Worm (Caenorhabditis elegans): ENCODE results near the gene osta-2.

Gene osta-2

DNA sequence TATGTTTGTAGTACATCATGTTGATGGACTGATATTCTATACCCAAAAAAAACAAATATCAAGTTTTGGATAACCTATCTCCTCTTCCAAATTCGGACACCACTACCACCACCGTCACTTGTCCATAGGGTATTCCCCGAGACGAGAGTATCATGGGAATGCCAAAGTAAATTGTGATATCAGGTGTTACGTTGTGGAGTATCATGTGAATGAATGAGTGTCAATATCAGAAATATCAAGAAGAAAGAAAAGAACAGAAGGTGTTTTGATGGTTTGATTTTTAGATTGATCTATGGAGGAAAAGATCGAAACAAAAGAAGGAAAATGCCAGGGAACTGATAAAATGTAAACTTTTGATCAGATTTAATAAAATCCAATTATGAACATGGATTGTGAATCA, 9.2 kb upstream of the osta-2 start:
- TF ChIP-seq elt-3 (tag; optimal IDR thresholded peaks at IDR 0.05), result peak in 2 of 6 experiments; percentile 51 to 85
- TF ChIP-seq nhr-19 (GFP tag; conservative IDR thresholded peaks at IDR 0.05), result peak; percentile 82
- peak; percentile 56 for TF ChIP-seq nhr-85 (tag)
- peak; percentile 19 for TF ChIP-seq fkh-8 (tag; optimal IDR thresholded peaks at IDR 0.05)
- TF ChIP-seq hlh-17 (GFP tag; optimal IDR thresholded peaks at IDR 0.05; ENCODE audit: borderline replicate concordance), result no peak
- no peak for TF ChIP-seq fos-1 (tag; optimal IDR thresholded peaks at IDR 0.05)
- TF ChIP-seq lin-14 (GFP tag; optimal IDR thresholded peaks at IDR 0.05), result peak; percentile 85
- no peak for TF ChIP-seq F16B12.6 (tag; optimal IDR thresholded peaks at IDR 0.05)
- peak; percentile 57 for TF ChIP-seq rnt-1 (tag; optimal IDR thresholded peaks at IDR 0.05)
- no peak for TF ChIP-seq hpl-2 (GFP tag; optimal IDR thresholded peaks at IDR 0.05)
- TF ChIP-seq dpl-1 (GFP tag; optimal IDR thresholded peaks at IDR 0.05), result peak in 2 of 3 experiments; percentile 23 to 44
- peak; percentile 35 for TF ChIP-seq ztf-4 (tag; optimal IDR thresholded peaks at IDR 0.05)
- TF ChIP-seq nhr-11 (tag; optimal IDR thresholded peaks at IDR 0.05), result peak; percentile 36
- peak; percentile 38 for TF ChIP-seq blmp-1 (tag; optimal IDR thresholded peaks at IDR 0.05)
- TF ChIP-seq vab-15 (tag; optimal IDR thresholded peaks at IDR 0.05), result peak; percentile 46
- peak; percentile 81 for TF ChIP-seq pag-3 (tag; optimal IDR thresholded peaks at IDR 0.05; ENCODE audit: borderline replicate concordance, insufficient read depth)
- TF ChIP-seq C16A3.4 (tag; optimal IDR thresholded peaks at IDR 0.05), result peak; percentile 50
- no peak for TF ChIP-seq sup-37 (GFP tag; optimal IDR thresholded peaks at IDR 0.05)
- peak; percentile 77 for TF ChIP-seq nhr-20 (tag; optimal IDR thresholded peaks at IDR 0.05)
- TF ChIP-seq mef-2 (tag; optimal IDR thresholded peaks at IDR 0.05), result no peak
- peak; percentile 77 for TF ChIP-seq snu-23 (GFP tag; optimal IDR thresholded peaks at IDR 0.05)
- TF ChIP-seq unc-130 (tag; optimal IDR thresholded peaks at IDR 0.05), result peak; percentile 81
- peak; percentile 88 for TF ChIP-seq nhr-71 (tag; optimal IDR thresholded peaks at IDR 0.05)
- peak; percentile 51 for TF ChIP-seq elt-2 (tag; optimal IDR thresholded peaks at IDR 0.05)
- peak; percentile 57 for TF ChIP-seq tbx-2 (tag; optimal IDR thresholded peaks at IDR 0.05)
- no peak for TF ChIP-seq ceh-88 (GFP tag; IDR thresholded peaks at IDR 0.05)
- no peak for TF ChIP-seq Y116A8C.19 (tag; optimal IDR thresholded peaks at IDR 0.05; ENCODE audit: borderline replicate concordance)
- TF ChIP-seq swsn-7 (tag; optimal IDR thresholded peaks at IDR 0.05), result peak; percentile 25
- peak in 1 of 2 experiments; percentile 26 for TF ChIP-seq mdl-1 (tag; optimal IDR thresholded peaks at IDR 0.05)
- no peak for TF ChIP-seq ceh-90 (tag; optimal IDR thresholded peaks at IDR 0.05)
- TF ChIP-seq snpc-4 (tag; optimal IDR thresholded peaks at IDR 0.05), result no peak
- TF ChIP-seq nhr-76 (tag; optimal IDR thresholded peaks at IDR 0.05), result no peak
- no peak for TF ChIP-seq nhr-12 (tag; optimal IDR thresholded peaks at IDR 0.05)
- no peak for TF ChIP-seq tlp-1 (tag; optimal IDR thresholded peaks at IDR 0.05)
- no peak for TF ChIP-seq zag-1 (tag; optimal IDR thresholded peaks at IDR 0.05)
- TF ChIP-seq skn-1 (tag; optimal IDR thresholded peaks at IDR 0.05), result peak; percentile 4
- TF ChIP-seq alr-1 (tag; optimal IDR thresholded peaks at IDR 0.05; ENCODE audit: borderline replicate concordance), result no peak
- TF ChIP-seq lin-13 (GFP tag; optimal IDR thresholded peaks at IDR 0.05), result peak; percentile 57
- no peak for TF ChIP-seq irx-1 (tag; optimal IDR thresholded peaks at IDR 0.05)
- TF ChIP-seq ceh-8 (GFP tag; optimal IDR thresholded peaks at IDR 0.05), result no peak
- peak; percentile 27 to 72 for TF ChIP-seq lin-35 (GFP tag; optimal IDR thresholded peaks at IDR 0.05)
- peak; percentile 33 for TF ChIP-seq nhr-47 (tag; optimal IDR thresholded peaks at IDR 0.05)
- TF ChIP-seq lsy-2 (tag; optimal IDR thresholded peaks at IDR 0.05), result peak; percentile 44 to 55
- peak; percentile 52 for TF ChIP-seq mep-1 (tag; optimal IDR thresholded peaks at IDR 0.05)

DNA sequence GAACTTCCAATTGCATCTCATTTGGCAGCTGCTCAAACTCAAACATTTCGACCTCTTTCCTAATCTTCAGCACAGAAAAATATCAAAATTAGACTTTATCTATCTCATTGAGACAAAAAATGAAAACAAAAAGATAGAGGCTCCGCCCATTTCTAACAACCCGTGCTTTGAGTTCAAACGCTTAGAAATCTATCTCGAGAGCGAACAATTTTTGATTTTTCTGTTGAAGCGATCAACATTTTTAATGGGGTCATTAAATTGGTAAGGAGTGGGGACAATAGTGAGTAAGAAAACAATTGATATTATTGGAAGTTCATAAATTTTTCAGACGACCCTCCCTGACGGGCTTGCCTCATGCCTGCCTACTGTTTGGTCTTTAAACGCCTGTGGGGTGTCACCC, 8.6 kb upstream of the osta-2 start, which contains the start of the genes C25H3.10 and C25H3.1:
C25H3.10 (minus strand) TSS at position 101 of the 400 bp plus-strand sequence.
C25H3.1 (plus strand) TSS at position 203 of the 400 bp plus-strand sequence.
- TF ChIP-seq skn-1 (tag; optimal IDR thresholded peaks at IDR 0.05), result no peak
- no peak for TF ChIP-seq ceh-90 (tag; optimal IDR thresholded peaks at IDR 0.05)
- TF ChIP-seq lir-3 (tag; optimal IDR thresholded peaks at IDR 0.05; ENCODE audit: poor library complexity), result no peak
- no peak for TF ChIP-seq Y116A8C.19 (tag; optimal IDR thresholded peaks at IDR 0.05; ENCODE audit: borderline replicate concordance)
- no peak for TF ChIP-seq nhr-237 (tag; optimal IDR thresholded peaks at IDR 0.05)
- TF ChIP-seq ztf-11 (tag; optimal IDR thresholded peaks at IDR 0.05), result no peak
- TF ChIP-seq hpl-2 (GFP tag; optimal IDR thresholded peaks at IDR 0.05), result no peak
- TF ChIP-seq nhr-11 (tag; optimal IDR thresholded peaks at IDR 0.05), result no peak
- TF ChIP-seq egl-13 (tag; optimal IDR thresholded peaks at IDR 0.05), result no peak
- peak; percentile 2 to 4 for TF ChIP-seq lsy-2 (tag; optimal IDR thresholded peaks at IDR 0.05)
- peak; percentile 39 for TF ChIP-seq nhr-71 (tag; optimal IDR thresholded peaks at IDR 0.05)
- no peak for TF ChIP-seq ets-5 (GFP tag; IDR thresholded peaks at IDR 0.05)
- TF ChIP-seq nhr-20 (tag; optimal IDR thresholded peaks at IDR 0.05), result peak; percentile 19
- TF ChIP-seq pax-3 (tag; optimal IDR thresholded peaks at IDR 0.05), result no peak
- TF ChIP-seq tlp-1 (tag; optimal IDR thresholded peaks at IDR 0.05), result no peak
- peak; percentile 33 for TF ChIP-seq snu-23 (GFP tag; optimal IDR thresholded peaks at IDR 0.05)
- no peak for TF ChIP-seq mep-1 (tag; optimal IDR thresholded peaks at IDR 0.05)
- peak; percentile 57 for TF ChIP-seq snpc-4 (tag; optimal IDR thresholded peaks at IDR 0.05)
- TF ChIP-seq fkh-10 (GFP tag; optimal IDR thresholded peaks at IDR 0.05), result no peak
- TF ChIP-seq vab-15 (tag; optimal IDR thresholded peaks at IDR 0.05), result no peak
- TF ChIP-seq pag-3 (tag; optimal IDR thresholded peaks at IDR 0.05; ENCODE audit: borderline replicate concordance, insufficient read depth), result no peak
